Worm (Caenorhabditis elegans) whole organism, late embryonic: ENCODE measurements around the gene mdt-20.
A peak's percentile ranks its signal among the peaks of the same experiment; 100 is the strongest.

ENCODE experiments used
- Y22D7AL.16 ChIP-seq: sonication (generic microtip); optimal IDR thresholded peaks from 2 replicates; lab custom pipeline; 2016; ENCODE audit warnings: missing genetic modification characterization, missing compliant biosample characterization
- ahr-1 ChIP-seq: sonication (generic microtip); optimal IDR thresholded peaks from 2 replicates; lab custom pipeline; 2016; ENCODE audit warnings: missing genetic modification characterization, missing compliant biosample characterization
- ama-1 ChIP-seq: fragments of 150-350 bp; optimal IDR thresholded peaks from 2 replicates; lab custom pipeline; 2014
- ceh-14 ChIP-seq: sonication (generic microtip); optimal IDR thresholded peaks from 2 replicates; lab custom pipeline; 2016; ENCODE audit warnings: missing genotype, missing genetic modification characterization, missing compliant biosample characterization
- ceh-18 ChIP-seq: sonication (generic microtip); optimal IDR thresholded peaks from 2 replicates; lab custom pipeline; 2016; ENCODE audit warnings: missing genetic modification characterization, missing compliant biosample characterization
- ceh-19 ChIP-seq: fragments of 200-800 bp; sonication (Bioruptor generic); optimal IDR thresholded peaks from 2 replicates; lab custom pipeline; 2018; ENCODE audit warnings: mild to moderate bottlenecking, missing genetic modification characterization, missing compliant biosample characterization
- ceh-2 ChIP-seq: sonication (generic microtip); optimal IDR thresholded peaks from 2 replicates; lab custom pipeline; 2016; ENCODE audit warnings: missing genotype, missing genetic modification characterization, missing compliant biosample characterization
- ceh-22 ChIP-seq: sonication (generic microtip); optimal IDR thresholded peaks from 2 replicates; lab custom pipeline; 2017; ENCODE audit warnings: missing biosample characterization, missing genetic modification characterization
- ceh-24 ChIP-seq: sonication (generic microtip); optimal IDR thresholded peaks from 2 replicates; lab custom pipeline; 2016; ENCODE audit warnings: mild to moderate bottlenecking, missing genetic modification characterization, missing compliant biosample characterization
- ceh-31 ChIP-seq: sonication (generic microtip); optimal IDR thresholded peaks from 2 replicates; lab custom pipeline; 2016; ENCODE audit warnings: missing genetic modification characterization, missing compliant biosample characterization
- ceh-48 ChIP-seq: sonication (generic microtip); optimal IDR thresholded peaks from 2 replicates; lab custom pipeline; 2016; ENCODE audit warnings: missing genetic modification characterization, inconsistent platforms, missing compliant biosample characterization
- che-1 ChIP-seq: sonication (generic microtip); optimal IDR thresholded peaks from 2 replicates; lab custom pipeline; 2016; ENCODE audit warnings: mild to moderate bottlenecking, missing genetic modification characterization, missing compliant biosample characterization
- dve-1 ChIP-seq: sonication (generic microtip); optimal IDR thresholded peaks from 2 replicates; lab custom pipeline; 2017; ENCODE audit warnings: antibody characterized with exemption, mild to moderate bottlenecking, missing genetic modification characterization, missing compliant biosample characterization
- elt-2 ChIP-seq: sonication (generic microtip); optimal IDR thresholded peaks from 2 replicates; lab custom pipeline; 2016; ENCODE audit warnings: missing genetic modification reagents, missing genetic modification characterization, missing compliant biosample characterization
- fkh-10 ChIP-seq: fragments of 150-350 bp; optimal IDR thresholded peaks from 2 replicates; lab custom pipeline; 2014; ENCODE audit warnings: missing biosample characterization, missing genetic modification reagents, missing genetic modification characterization
- hlh-6 ChIP-seq: sonication (generic microtip); optimal IDR thresholded peaks from 2 replicates; lab custom pipeline; 2016; ENCODE audit warnings: missing genotype, missing genetic modification characterization, missing compliant biosample characterization
- hlh-8 ChIP-seq: sonication (generic microtip); optimal IDR thresholded peaks from 2 replicates; lab custom pipeline; 2016; ENCODE audit warnings: missing genotype, missing genetic modification characterization, missing compliant biosample characterization
- lin-11 ChIP-seq: fragments of 200-800 bp; sonication (Bioruptor generic); optimal IDR thresholded peaks from 2 replicates; lab custom pipeline; 2018; ENCODE audit warnings: mild to moderate bottlenecking, missing genetic modification characterization, missing compliant biosample characterization
- nfya-1 ChIP-seq: sonication (generic microtip); optimal IDR thresholded peaks from 2 replicates; lab custom pipeline; 2017; ENCODE audit warnings: missing genetic modification characterization, mild to moderate bottlenecking, missing compliant biosample characterization, antibody characterized with exemption, moderate library complexity
- nhr-11 ChIP-seq: fragments of 150-350 bp; optimal IDR thresholded peaks from 2 replicates; lab custom pipeline; 2014; ENCODE audit warnings: missing biosample characterization, missing genetic modification characterization
- nhr-232 ChIP-seq: sonication (generic microtip); optimal IDR thresholded peaks from 2 replicates; lab custom pipeline; 2016; ENCODE audit warnings: missing genetic modification characterization, missing compliant biosample characterization
- npax-4 ChIP-seq: sonication (generic microtip); optimal IDR thresholded peaks from 2 replicates; lab custom pipeline; 2016; ENCODE audit warnings: missing genetic modification characterization, missing compliant biosample characterization
- pax-1 ChIP-seq: fragments of 150-350 bp; optimal IDR thresholded peaks from 2 replicates; lab custom pipeline; 2014; ENCODE audit warnings: missing biosample characterization, missing genetic modification characterization
- pha-2 ChIP-seq: sonication (generic microtip); optimal IDR thresholded peaks from 2 replicates; lab custom pipeline; 2017; ENCODE audit warnings: mild to moderate bottlenecking, missing genetic modification characterization, missing compliant biosample characterization
- sdc-2 ChIP-seq: sonication (generic microtip); optimal IDR thresholded peaks from 2 replicates; lab custom pipeline; 2016; ENCODE audit warnings: missing genotype, missing genetic modification characterization, missing compliant biosample characterization
- sox-4 ChIP-seq: sonication (generic microtip); optimal IDR thresholded peaks from 2 replicates; lab custom pipeline; 2017; ENCODE audit warnings: mild to moderate bottlenecking, missing genetic modification characterization, inconsistent platforms, missing compliant biosample characterization
- syd-9 ChIP-seq: sonication (generic microtip); optimal IDR thresholded peaks from 2 replicates; lab custom pipeline; 2016; ENCODE audit warnings: mild to moderate bottlenecking, missing genetic modification characterization, moderate library complexity, missing compliant biosample characterization
- ttx-3 ChIP-seq: sonication (generic microtip); optimal IDR thresholded peaks from 2 replicates; lab custom pipeline; 2016; ENCODE audit warnings: missing genetic modification reagents, missing genetic modification characterization, missing compliant biosample characterization
- unc-42 ChIP-seq: sonication (generic microtip); optimal IDR thresholded peaks from 2 replicates; lab custom pipeline; 2016; ENCODE audit warnings: missing genotype, missing genetic modification characterization, missing compliant biosample characterization
- zip-5 ChIP-seq: sonication (generic microtip); optimal IDR thresholded peaks from 2 replicates; lab custom pipeline; 2016; ENCODE audit warnings: missing genetic modification characterization, missing compliant biosample characterization
- ztf-16 ChIP-seq: sonication (generic microtip); optimal IDR thresholded peaks from 2 replicates; lab custom pipeline; 2017; ENCODE audit warnings: missing genetic modification characterization, missing compliant biosample characterization

mdt-20 gene

ce11 chrIV:1228675-1229130 lies 41.1 kb downstream of the mdt-20 start, which contains the start of gene W09G12.7:
TSS of gene W09G12.7 (plus strand) at chrIV:1229080.
- TF ChIP-seq ceh-31 (tag; lab: Kevin White, UChicago) (no peak), ahr-1 (tag; lab: Kevin White, UChicago) (no peak)

ce11 chrIV:1231589-1231988 lies 44.0 kb downstream of the mdt-20 start, which contains the start of gene W09G12.6:
TSS of gene W09G12.6 (plus strand) at chrIV:1231889.
- no peak for TF ChIP-seq ahr-1 (tag; lab: Kevin White, UChicago)
- TF ChIP-seq ceh-18 (tag; lab: Kevin White, UChicago): no peak
- TF ChIP-seq lin-11 (tag; lab: Kevin White, UChicago): no peak
- no peak for TF ChIP-seq dve-1 (tag; lab: Kevin White, UChicago)
- TF ChIP-seq ztf-16 (tag; lab: Kevin White, UChicago): no peak
- no peak for TF ChIP-seq hlh-6 (tag; lab: Kevin White, UChicago)
- no peak for TF ChIP-seq sdc-2 (tag; lab: Kevin White, UChicago)
- TF ChIP-seq npax-4 (tag; lab: Kevin White, UChicago): no peak
- TF ChIP-seq zip-5 (tag; lab: Kevin White, UChicago): no peak
- TF ChIP-seq nhr-11 (tag; lab: Kevin White, UChicago): no peak

- TF ChIP-seq fkh-10 (GFP tag; lab: Kevin White, UChicago) (no peak), ceh-14 (tag; lab: Kevin White, UChicago) (no peak), che-1 (tag; lab: Kevin White, UChicago) (no peak), elt-2 (tag; lab: Kevin White, UChicago) (no peak), ceh-31 (tag; lab: Kevin White, UChicago) (no peak)
Measured at ce11 chrIV:1232419-1233145, 45.0 kb downstream of the mdt-20 start.

ce11 chrIV:1234780-1235179 lies 47.2 kb downstream of the mdt-20 start:
- TF ChIP-seq che-1 (tag; lab: Kevin White, UChicago): no peak
- no peak for TF ChIP-seq unc-42 (tag; lab: Kevin White, UChicago)
- TF ChIP-seq ama-1 (lab: Kevin White, UChicago): no peak
- TF ChIP-seq pax-1 (tag; lab: Kevin White, UChicago): no peak
- TF ChIP-seq ceh-18 (tag; lab: Kevin White, UChicago): no peak
- no peak for TF ChIP-seq pha-2 (tag; lab: Kevin White, UChicago)
- no peak for TF ChIP-seq ceh-24 (tag; lab: Kevin White, UChicago)
- no peak for TF ChIP-seq hlh-8 (tag; lab: Kevin White, UChicago)
- no peak for TF ChIP-seq ceh-22 (tag; lab: Kevin White, UChicago)
- TF ChIP-seq nhr-11 (tag; lab: Kevin White, UChicago): no peak
- no peak for TF ChIP-seq hlh-6 (tag; lab: Kevin White, UChicago)
- no peak for TF ChIP-seq syd-9 (tag; lab: Kevin White, UChicago)
- no peak for TF ChIP-seq sox-4 (tag; lab: Kevin White, UChicago)
- TF ChIP-seq ceh-2 (tag; lab: Kevin White, UChicago): no peak

- peak; percentile 10 for TF ChIP-seq ceh-48 (tag; lab: Kevin White, UChicago)
- TF ChIP-seq fkh-10 (GFP tag; lab: Kevin White, UChicago): no peak
Measured at ce11 chrIV:1235785-1236184, 48.2 kb downstream of the mdt-20 start.

- TF ChIP-seq nhr-232 (tag; lab: Kevin White, UChicago): no peak
- TF ChIP-seq ceh-19: no peak
- TF ChIP-seq lin-11 (tag; lab: Kevin White, UChicago): no peak
- TF ChIP-seq ztf-16 (tag; lab: Kevin White, UChicago): no peak
- no peak for TF ChIP-seq nfya-1 (tag; lab: Kevin White, UChicago)
- no peak for TF ChIP-seq ttx-3 (tag; lab: Kevin White, UChicago)
- TF ChIP-seq Y22D7AL.16 (tag; lab: Kevin White, UChicago): no peak
- TF ChIP-seq, all 69 proteins: peak for 0
Measured at ce11 chrIV:1238147-1238546, 50.5 kb downstream of the mdt-20 start.
